Worm (Caenorhabditis elegans) whole organism, L4/young adult: ENCODE data around the gene dhs-11.

Experiments used
- W03F9.2 ChIP-seq: fragments of 150-350 bp; optimal IDR thresholded peaks from 2 replicates; lab custom pipeline; 2014; ENCODE audit warnings: missing biosample characterization, missing genetic modification characterization
- him-1 ChIP-seq: sonication (generic microtip); optimal IDR thresholded peaks from 2 replicates; lab custom pipeline; 2016; ENCODE audit warnings: missing genotype, missing genetic modification reagents, missing genetic modification characterization, missing compliant biosample characterization

DNA sequence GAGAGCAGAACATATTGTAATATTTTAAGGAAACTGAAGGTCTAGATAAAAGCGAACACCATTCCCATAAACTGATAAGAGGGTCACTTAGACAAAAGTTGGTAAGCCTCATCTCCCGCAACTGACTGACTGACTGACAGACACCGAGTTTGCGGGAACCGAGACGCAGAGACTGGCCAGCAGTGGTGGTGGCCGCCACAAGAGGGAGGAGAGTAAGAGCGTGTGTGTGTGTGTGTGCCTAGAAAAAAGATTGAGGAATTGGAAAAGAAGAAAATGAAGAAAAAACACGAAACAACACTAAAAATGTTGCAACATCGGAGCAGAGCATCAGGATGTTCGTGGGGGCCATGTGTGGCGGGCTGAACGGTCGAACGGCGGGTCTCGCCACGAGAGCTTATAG, 8.1 kb downstream of the dhs-11 start:
- no peak for TF ChIP-seq him-1
- TF ChIP-seq W03F9.2 (tag; lab: Kevin White, UChicago) = no peak
